Fruit fly (Drosophila melanogaster): ENCODE data around the gene CG42780.

Gene CG42780

DNA sequence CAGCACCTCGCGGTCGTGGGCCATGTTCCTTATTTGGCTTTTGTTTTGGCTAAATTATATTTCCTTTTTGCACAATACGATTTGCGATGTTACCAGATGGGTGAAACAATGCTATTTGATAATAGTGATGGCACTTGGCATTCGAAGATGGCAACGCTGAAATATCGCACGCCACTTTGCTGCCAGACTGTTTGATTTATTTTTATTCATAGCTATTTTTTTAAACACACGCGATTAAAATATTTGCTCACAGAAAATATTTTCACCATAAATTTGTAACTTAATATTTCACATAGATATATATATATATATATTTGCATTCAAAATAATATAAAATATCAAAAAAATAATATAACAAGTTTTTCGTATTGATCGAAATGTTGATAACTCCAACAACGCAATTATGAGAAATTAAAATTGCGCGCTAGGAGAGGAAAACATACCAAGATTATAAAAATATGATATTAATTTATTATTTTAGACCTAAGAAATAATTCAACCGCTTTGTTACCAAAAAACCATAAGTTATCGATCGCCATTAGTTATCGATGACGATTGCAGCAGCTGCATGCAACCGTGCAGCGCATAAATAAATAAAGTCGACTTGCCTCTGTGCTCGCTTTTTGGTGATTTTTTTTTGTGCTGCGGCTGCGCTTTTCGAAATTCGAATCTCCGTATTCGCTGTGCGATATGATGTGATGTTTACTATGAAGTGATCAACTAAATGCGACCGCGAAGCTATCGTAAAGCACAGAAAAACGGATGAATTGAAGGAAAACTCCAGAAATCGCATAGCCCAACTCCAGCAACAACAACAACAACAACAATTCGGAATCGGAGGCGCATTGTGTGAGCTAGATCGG lies 8.1 kb downstream of the CG42780 start, which contains the start of the genes Atg5 and Dok (continued):
- TF ChIP-seq CG10543 (GFP tag; optimal IDR thresholded peaks at IDR 0.05) (no peak), CG11695 (GFP tag; IDR thresholded peaks at IDR 0.05) (no peak), CG2202 (tag; optimal IDR thresholded peaks at IDR 0.05) (no peak), Scr (GFP tag; IDR thresholded peaks at IDR 0.05; ENCODE audit: partially characterized antibody) (peak; percentile 67), Ravus (GFP tag; IDR thresholded peaks at IDR 0.05) (no peak), nerfin-2 (GFP tag; IDR thresholded peaks at IDR 0.05; ENCODE audit: partially characterized antibody) (peak; percentile 16; the same call in 1 of the 2 replicates), tgo (GFP tag; IDR thresholded peaks at IDR 0.05) (no peak), ham (GFP tag; IDR thresholded peaks at IDR 0.05) (no peak), Chrac-16 (GFP tag; optimal IDR thresholded peaks at IDR 0.05) (peak; percentile 31), dmrt11E (tag; optimal IDR thresholded peaks at IDR 0.05) (no peak), lola (GFP tag; optimal IDR thresholded peaks at IDR 0.05) (peak in 1 of 3 experiments; percentile 9), CG11696 (GFP tag; IDR thresholded peaks at IDR 0.05) (no peak), gsb (GFP tag; IDR thresholded peaks at IDR 0.05) (no peak), CG10565 (GFP tag; optimal IDR thresholded peaks at IDR 0.05) (no peak), CG4404 (GFP tag; IDR thresholded peaks at IDR 0.05) (0 out of 2 replicates have a peak, but pooled peaks have one; percentile 29), CG2875 (GFP tag; optimal IDR thresholded peaks at IDR 0.05) (no peak), seq (GFP tag; IDR thresholded peaks at IDR 0.05) (no peak), Rfx (GFP tag; IDR thresholded peaks at IDR 0.05) (peak; percentile 64; the same call in 1 of the 2 replicates), Xrp1 (GFP tag; IDR thresholded peaks at IDR 0.05) (no peak), unc-4 (GFP tag; IDR thresholded peaks at IDR 0.05; ENCODE audit: partially characterized antibody) (peak; percentile 62), CG13775 (GFP tag; optimal IDR thresholded peaks at IDR 0.05) (peak; percentile 56), sd (tag; optimal IDR thresholded peaks at IDR 0.05) (no peak), CG12071 (GFP tag; optimal IDR thresholded peaks at IDR 0.05) (no peak), CG7372 (GFP tag; IDR thresholded peaks at IDR 0.05) (no peak), Atf3 (GFP tag; optimal IDR thresholded peaks at IDR 0.05) (no peak), CG11398 (GFP tag; optimal IDR thresholded peaks at IDR 0.05) (no peak), row (GFP tag; IDR thresholded peaks at IDR 0.05) (peak; percentile 77), gem (tag; optimal IDR thresholded peaks at IDR 0.05) (peak; percentile 63), z (GFP tag; IDR thresholded peaks at IDR 0.05) (no peak), exex (tag; optimal IDR thresholded peaks at IDR 0.05) (no peak), CG12659 (GFP tag; optimal IDR thresholded peaks at IDR 0.05) (peak; percentile 39), onecut (GFP tag; IDR thresholded peaks at IDR 0.05) (no peak), Bteb2 (GFP tag; optimal IDR thresholded peaks at IDR 0.05) (no peak), nom (GFP tag; optimal IDR thresholded peaks at IDR 0.05) (peak; percentile 17), CG8924 (tag; optimal IDR thresholded peaks at IDR 0.05) (peak; percentile 25), CG31441 (GFP tag; IDR thresholded peaks at IDR 0.05) (peak; percentile 59; the same call in 1 of the 2 replicates), pzg (GFP tag; optimal IDR thresholded peaks at IDR 0.05) (peak; percentile 74), CG9215 (GFP tag; IDR thresholded peaks at IDR 0.05) (no peak; the same call in 1 of the 2 replicates), CG2889 (GFP tag; IDR thresholded peaks at IDR 0.05) (no peak), Hr51 (GFP tag; optimal IDR thresholded peaks at IDR 0.05) (peak in 1 of 2 experiments; percentile 20), dimm (GFP tag; IDR thresholded peaks at IDR 0.05) (no peak), CG11723 (GFP tag; optimal IDR thresholded peaks at IDR 0.05) (no peak), phol (tag; optimal IDR thresholded peaks at IDR 0.05) (peak; percentile 57), Meics (GFP tag; optimal IDR thresholded peaks at IDR 0.05) (peak; percentile 2), scrt (GFP tag; optimal IDR thresholded peaks at IDR 0.05) (no peak), Spps (tag; optimal IDR thresholded peaks at IDR 0.05) (no peak), ems (GFP tag; optimal IDR thresholded peaks at IDR 0.05) (no peak), Atf-2 (GFP tag; optimal IDR thresholded peaks at IDR 0.05) (no peak)
